Worm (Caenorhabditis elegans) whole organism, mixed stage, embryonic: Measurements from ENCODE around the gene kxd-1.

Experiments used
- ces-1 ChIP-seq: fragments of 150-350 bp; optimal IDR thresholded peaks from 2 replicates; lab custom pipeline; 2014; ENCODE audit warnings: missing biosample characterization, missing genetic modification reagents, missing genetic modification characterization
- elt-3 ChIP-seq: fragments of 150-350 bp; optimal IDR thresholded peaks from 2 replicates; lab custom pipeline; 2014; ENCODE audit warnings: missing biosample characterization, missing genetic modification characterization
- pha-4 ChIP-seq: fragments of 150-350 bp; optimal IDR thresholded peaks from 2 replicates; lab custom pipeline; 2018; ENCODE audit warnings: missing biosample characterization, missing genetic modification reagents, missing genetic modification characterization
- snpc-4 ChIP-seq: fragments of 150-350 bp; optimal IDR thresholded peaks from 2 replicates; lab custom pipeline; 2014; ENCODE audit warnings: missing biosample characterization, missing genetic modification characterization

- TF ChIP-seq pha-4 (no peak), elt-3 (no peak), snpc-4 (tag; lab: Kevin White, UChicago) (no peak), ces-1 (GFP tag; lab: Kevin White, UChicago) (no peak)
Measured at ce11 chrV:7218988-7219387, 2.3 kb upstream of the kxd-1 start, which contains the start of gene C13F10.5.
